Fruit fly (Drosophila melanogaster) S2 (cell line): ENCODE results near the gene Rga.

Experiments used
- CG8478 ChIP-seq: fragments of >200 bp; optimal IDR thresholded peaks from 2 replicates; lab custom pipeline; 2018
- CTCF ChIP-seq, 2 experiments: fragments of >200 bp; optimal IDR thresholded peaks; 2 replicates each; lab custom pipeline; 2018

DNA sequence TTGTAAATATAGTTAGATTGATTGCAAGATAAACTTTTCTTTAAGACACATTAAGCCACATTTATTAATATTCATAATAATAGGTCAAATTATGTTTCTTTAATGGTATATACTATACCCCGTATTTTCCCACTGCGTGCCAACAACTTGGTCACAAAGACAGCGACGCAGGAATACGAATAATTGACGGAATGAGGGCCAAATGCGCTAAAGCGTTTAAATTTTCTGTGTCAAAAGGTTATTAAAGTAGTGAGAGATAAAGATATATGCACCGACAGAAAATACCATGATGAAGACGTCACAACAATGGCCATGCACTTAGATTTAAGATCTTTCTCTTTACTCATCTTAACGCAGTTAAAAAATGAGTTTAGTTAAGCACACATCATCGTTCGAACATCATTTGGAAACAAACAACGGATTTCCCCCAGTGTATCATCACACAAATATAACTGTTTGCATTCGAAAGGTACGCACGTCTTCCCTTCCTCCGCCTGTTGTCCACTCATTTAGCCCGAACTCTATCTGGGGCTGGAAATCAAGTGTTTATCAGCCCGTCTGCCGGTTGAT, 7.6 kb upstream of the Rga start:
- TF ChIP-seq CTCF (optimal IDR thresholded peaks at IDR 0.05; lab: Kevin White, UChicago) (no peak), CG8478 (lab: Kevin White, UChicago) (no peak)
